Worm (Caenorhabditis elegans): ENCODE results near the gene W06A7.2.

- no peak for TF ChIP-seq pqm-1 (tag; optimal IDR thresholded peaks at IDR 0.05)
- TF ChIP-seq egl-27 (tag; optimal IDR thresholded peaks at IDR 0.05) = no peak
- no peak for TF ChIP-seq lin-39 (tag; optimal IDR thresholded peaks at IDR 0.05)
- TF ChIP-seq ama-1 (optimal IDR thresholded peaks at IDR 0.05) = no peak
- TF ChIP-seq nhr-237 (tag; optimal IDR thresholded peaks at IDR 0.05) = no peak
- TF ChIP-seq ztf-11 (tag; optimal IDR thresholded peaks at IDR 0.05) = no peak
- TF ChIP-seq xbp-1 (tag; optimal IDR thresholded peaks at IDR 0.05) = peak; percentile 9
These were observed 29.6 kb downstream of the W06A7.2 start for ce11 chrV:14851206-14851605.
